Worm (Caenorhabditis elegans): ENCODE measurements around the gene let-19.

Gene let-19

DNA sequence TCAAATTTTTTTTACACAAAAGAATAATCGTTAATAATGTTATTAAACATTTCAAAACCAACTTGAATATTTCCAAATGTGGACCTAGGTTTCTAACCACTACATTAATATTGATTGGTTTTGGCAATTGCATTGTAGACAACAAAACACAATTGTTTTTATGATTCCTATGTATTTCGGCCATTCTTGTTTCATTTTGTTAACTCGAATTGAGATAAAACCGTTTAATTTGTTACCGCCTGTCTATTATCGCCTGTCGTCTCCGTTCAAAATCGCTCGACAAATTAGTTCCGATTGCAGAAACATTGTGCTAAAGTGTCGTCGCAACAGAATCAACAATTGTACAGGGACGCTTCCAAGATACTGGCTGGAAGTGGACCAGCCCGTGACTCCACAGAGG is at the start of gene let-19:
let-19 (plus strand) TSS at position 301 of the 400 bp plus-strand sequence.
- TF ChIP-seq nhr-77 (tag; optimal IDR thresholded peaks at IDR 0.05) (no peak), skn-1 (tag; optimal IDR thresholded peaks at IDR 0.05) (no peak)

DNA sequence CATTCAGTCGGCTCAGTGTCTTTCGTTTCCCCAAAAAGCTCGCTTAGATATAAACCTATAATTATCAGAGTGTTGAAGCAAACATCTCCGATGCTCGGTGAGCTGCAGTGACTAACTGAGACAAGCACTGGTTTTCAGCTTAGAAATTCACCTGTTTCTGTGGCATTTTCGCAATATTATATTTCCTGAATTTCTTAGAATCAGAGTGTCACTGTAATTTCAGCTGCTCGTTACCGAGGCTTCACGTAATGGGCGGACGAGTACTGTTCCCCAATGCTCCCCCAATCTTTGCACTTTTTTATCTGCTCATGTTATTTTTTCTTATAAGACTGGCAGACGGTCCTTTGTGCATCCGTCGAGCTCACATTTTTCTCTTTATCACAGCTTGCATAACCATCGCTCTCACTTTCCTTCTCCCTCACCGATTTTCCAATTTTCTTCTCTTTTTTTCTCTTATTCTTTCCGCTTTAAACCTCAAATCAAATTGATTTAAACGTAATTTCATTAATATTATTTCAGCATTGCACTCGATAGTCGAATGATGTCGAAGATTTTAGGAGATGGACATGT is 48.7 kb upstream of the let-19 start, which contains the start of gene trcs-2:
trcs-2 (plus strand) TSS at position 520 of the 570 bp plus-strand sequence.
- 0 out of 2 replicates have a peak, but pooled peaks have one; percentile 16 for TF ChIP-seq egl-43 (GFP tag; IDR thresholded peaks at IDR 0.05)
- TF ChIP-seq ztf-7 (tag; optimal IDR thresholded peaks at IDR 0.05): no peak

DNA sequence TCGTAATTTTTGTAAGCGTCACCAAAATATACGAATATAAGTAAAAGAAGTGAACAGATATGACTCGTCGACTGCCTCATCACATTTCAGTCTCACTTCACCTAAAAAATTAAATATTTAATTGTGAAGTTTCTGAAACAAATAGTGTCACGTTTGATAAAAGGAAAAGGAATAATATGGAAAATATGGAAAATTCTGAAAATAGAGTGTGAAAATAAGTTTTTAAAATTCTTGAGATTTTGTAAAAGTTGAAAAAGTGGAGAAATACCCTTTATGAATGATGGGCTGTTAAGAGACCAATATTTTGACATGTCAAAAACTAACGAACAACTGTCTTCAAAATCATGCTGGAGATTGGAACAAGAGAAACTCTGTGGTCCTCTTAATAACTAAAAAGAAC is 44.1 kb upstream of the let-19 start, which contains the start of gene T01B7.9:
T01B7.9 (minus strand) TSS at position 101 of the 400 bp plus-strand sequence.
- TF ChIP-seq ceh-32 (tag; optimal IDR thresholded peaks at IDR 0.05; ENCODE audit: poor library complexity): no peak
- TF ChIP-seq dmd-9 (GFP tag; IDR thresholded peaks at IDR 0.05): no peak
- TF ChIP-seq ztf-11 (tag; optimal IDR thresholded peaks at IDR 0.05): no peak
- TF ChIP-seq ces-1 (GFP tag; optimal IDR thresholded peaks at IDR 0.05): no peak
- no peak for TF ChIP-seq ceh-20 (GFP tag; IDR thresholded peaks at IDR 0.05)
- no peak for TF ChIP-seq R02D3.7 (tag; optimal IDR thresholded peaks at IDR 0.05)

ce11 chrII:8730281-8730680 is 40.5 kb upstream of the let-19 start:
- TF ChIP-seq D1046.2 (GFP tag; IDR thresholded peaks at IDR 0.05) (no peak), aha-1 (tag) (peak; percentile 82), unc-62 (GFP tag; optimal IDR thresholded peaks at IDR 0.05 in 1 of 2) (peak in 1 of 2 experiments; percentile 56), unc-62 (tag; optimal IDR thresholded peaks at IDR 0.05) (no peak), nhr-28 (tag; optimal IDR thresholded peaks at IDR 0.05) (peak; percentile 26)

ce11 chrII:8730960-8731693 is 39.6 kb upstream of the let-19 start:
- TF ChIP-seq zfp-3 (GFP tag; conservative IDR thresholded peaks at IDR 0.05): no peak
- TF ChIP-seq D1046.2 (GFP tag; IDR thresholded peaks at IDR 0.05): no peak
- peak; percentile 42 for TF ChIP-seq aha-1 (tag)
- TF ChIP-seq hlh-11 (tag; optimal IDR thresholded peaks at IDR 0.05): peak; percentile 29
- TF ChIP-seq nhr-28 (tag; optimal IDR thresholded peaks at IDR 0.05): peak; percentile 47
- TF ChIP-seq F49E8.2 (tag; optimal IDR thresholded peaks at IDR 0.05; ENCODE audit: borderline replicate concordance): no peak

- peak; percentile 4 for TF ChIP-seq nhr-28 (tag; optimal IDR thresholded peaks at IDR 0.05)
- no peak for TF ChIP-seq attf-4 (tag; optimal IDR thresholded peaks at IDR 0.05)
- TF ChIP-seq ZK337.2 (GFP tag; IDR thresholded peaks at IDR 0.05): no peak
- TF ChIP-seq mdt-29 (GFP tag; IDR thresholded peaks at IDR 0.05): no peak
- no peak for TF ChIP-seq snpc-1.2 (GFP tag; IDR thresholded peaks at IDR 0.05)
- TF ChIP-seq mdl-1 (tag; optimal IDR thresholded peaks at IDR 0.05): no peak
- no peak for TF ChIP-seq nhr-11 (tag; optimal IDR thresholded peaks at IDR 0.05)
- no peak for TF ChIP-seq pqm-1 (tag; optimal IDR thresholded peaks at IDR 0.05)
- TF ChIP-seq daf-19 (GFP tag; conservative IDR thresholded peaks at IDR 0.05): no peak
- TF ChIP-seq ceh-32 (tag; optimal IDR thresholded peaks at IDR 0.05; ENCODE audit: poor library complexity): no peak
- peak; percentile 13 for TF ChIP-seq hlh-11 (tag; optimal IDR thresholded peaks at IDR 0.05)
- no peak for TF ChIP-seq nhr-10 (tag; optimal IDR thresholded peaks at IDR 0.05)
- TF ChIP-seq nhr-6 (tag; optimal IDR thresholded peaks at IDR 0.05): no peak
- TF ChIP-seq fkh-10 (GFP tag; optimal IDR thresholded peaks at IDR 0.05): no peak
- no peak for TF ChIP-seq duxl-1 (tag; optimal IDR thresholded peaks at IDR 0.05; ENCODE audit: poor library complexity)
Measured at ce11 chrII:8731736-8732229, 39.0 kb upstream of the let-19 start.

Data from whole organism, L4 larva.